Worm (Caenorhabditis elegans): ENCODE data around the gene Y4C6B.3.

DNA sequence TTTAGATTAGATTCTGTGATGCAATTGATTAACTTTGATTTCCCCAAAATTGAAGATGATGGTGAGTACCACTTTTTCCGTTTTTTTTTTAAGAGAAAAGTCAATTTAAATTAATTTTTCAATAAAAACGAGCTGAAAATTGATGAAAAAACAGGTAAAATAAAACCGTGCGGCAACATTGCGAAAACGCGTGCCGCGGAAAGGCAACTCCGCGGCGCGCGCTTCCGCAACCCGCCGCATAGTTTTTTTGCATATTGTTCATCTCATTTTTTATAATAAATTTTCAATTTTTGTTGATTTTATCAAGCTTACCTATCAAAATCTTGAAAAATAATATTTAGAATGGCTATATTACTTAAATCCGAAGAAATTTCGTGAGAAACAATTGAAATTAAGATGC, 38.6 kb downstream of the Y4C6B.3 start:
- TF ChIP-seq ama-1 (optimal IDR thresholded peaks at IDR 0.05) (no peak), ceh-13 (GFP tag; optimal IDR thresholded peaks at IDR 0.05) (peak; percentile 39), sea-1 (GFP tag; conservative IDR thresholded peaks at IDR 0.05) (peak; percentile 53; the same call in 1 of the 2 replicates), flt-1 (GFP tag; IDR thresholded peaks at IDR 0.05) (peak; percentile 52; the same call in 1 of the 2 replicates), hmg-4 (GFP tag; optimal IDR thresholded peaks at IDR 0.05) (peak; percentile 9), aly-1 (tag; optimal IDR thresholded peaks at IDR 0.05) (no peak), pes-1 (GFP tag; IDR thresholded peaks at IDR 0.05) (peak; percentile 81), tbx-11 (GFP tag; IDR thresholded peaks at IDR 0.05) (0 out of 2 replicates have a peak, but pooled peaks have one; percentile 45), F13C5.2 (tag; optimal IDR thresholded peaks at IDR 0.05) (peak; percentile 72), ets-7 (tag; optimal IDR thresholded peaks at IDR 0.05) (peak; percentile 56)

Data from whole organism, early embryonic.